Fruit fly (Drosophila melanogaster) whole organism, pupa: Measurements from ENCODE around the gene CG17746.

Experiments
- CG8159 ChIP-seq: fragments of 200-800 bp; sonication (Bioruptor generic); optimal IDR thresholded peaks from 3 replicates; lab custom pipeline; 2018; ENCODE audit warnings: missing biosample characterization, mild to moderate bottlenecking, missing genetic modification characterization, moderate library complexity
- Snoo ChIP-seq: fragments of 200-800 bp; sonication (Bioruptor generic); optimal IDR thresholded peaks from 3 replicates; lab custom pipeline; 2017; ENCODE audit warnings: missing biosample characterization, mild to moderate bottlenecking, missing genetic modification characterization, inconsistent platforms

dm6 chr3L:3192912-3193311, 46.5 kb downstream of the CG17746 start, which contains the start of gene Hsp83:
- peak; percentile 97 for TF ChIP-seq Snoo (tag; lab: Kevin White, UChicago)
- TF ChIP-seq CG8159 = peak; percentile 72
